Worm (Caenorhabditis elegans) whole organism, L1 larva: ENCODE results near the gene srbc-22.

Source experiments
- ceh-88 ChIP-seq: fragments of 200-800 bp; sonication (Bioruptor generic); IDR thresholded peaks from 2 replicates; pipeline ENCODE4 v1.3.6; 2022; ENCODE audit warnings: missing genetic modification characterization, missing compliant biosample characterization
- ces-1 ChIP-seq: fragments of 150-350 bp; optimal IDR thresholded peaks from 2 replicates; lab custom pipeline; 2014; ENCODE audit warnings: missing biosample characterization, missing genetic modification reagents, missing genetic modification characterization
- grh-1 ChIP-seq: fragments of 200-800 bp; sonication (Bioruptor generic); IDR thresholded peaks from 2 replicates; pipeline ENCODE4 v1.3.6; 2022; ENCODE audit warnings: missing genetic modification reagents, missing genetic modification characterization, missing compliant biosample characterization
- lsy-2 ChIP-seq, 2 experiments: fragments of 150-350 bp; optimal IDR thresholded peaks; 2 replicates each; lab custom pipeline; 2014; ENCODE audit warnings: missing biosample characterization in 2 of 2, missing genetic modification characterization in 2 of 2
- nhr-237 ChIP-seq: fragments of 150-350 bp; optimal IDR thresholded peaks from 2 replicates; lab custom pipeline; 2014; ENCODE audit warnings: missing biosample characterization, missing genetic modification characterization
- nhr-28 ChIP-seq: fragments of 150-350 bp; optimal IDR thresholded peaks from 2 replicates; lab custom pipeline; 2014; ENCODE audit warnings: missing biosample characterization, missing genetic modification characterization
- nhr-71 ChIP-seq: sonication (generic microtip); optimal IDR thresholded peaks from 2 replicates; lab custom pipeline; 2016; ENCODE audit warnings: mild to moderate bottlenecking, missing genetic modification characterization, moderate library complexity, missing compliant biosample characterization
- nhr-77 ChIP-seq: fragments of 150-350 bp; optimal IDR thresholded peaks from 2 replicates; lab custom pipeline; 2014; ENCODE audit warnings: missing biosample characterization, missing genetic modification characterization
- sptf-1 ChIP-seq: fragments of 150-350 bp; optimal IDR thresholded peaks from 2 replicates; lab custom pipeline; 2014; ENCODE audit warnings: missing biosample characterization, missing genetic modification characterization
- swsn-7 ChIP-seq: sonication (generic microtip); optimal IDR thresholded peaks from 2 replicates; lab custom pipeline; 2016; ENCODE audit warnings: missing genetic modification characterization, missing compliant biosample characterization
- tlp-1 ChIP-seq: fragments of 150-350 bp; optimal IDR thresholded peaks from 2 replicates; lab custom pipeline; 2014; ENCODE audit warnings: missing biosample characterization, missing genetic modification characterization

- TF ChIP-seq swsn-7 (tag; lab: Kevin White, UChicago) (no peak), nhr-71 (no peak), lsy-2 (tag; optimal IDR thresholded peaks at IDR 0.05; lab: Kevin White, UChicago) (no peak), nhr-237 (tag; lab: Kevin White, UChicago) (no peak), ceh-88 (GFP tag; lab: Robert Waterston, UW) (no peak), grh-1 (GFP tag; lab: Robert Waterston, UW) (no peak), ces-1 (no peak), sptf-1 (tag; lab: Kevin White, UChicago) (no peak), nhr-77 (tag; lab: Kevin White, UChicago) (no peak), tlp-1 (tag; lab: Kevin White, UChicago) (no peak), nhr-28 (tag; lab: Kevin White, UChicago) (no peak)
Measured at ce11 chrV:2166679-2167078, 9.7 kb downstream of the srbc-22 start, which contains the start of gene srbc-19.
